Worm (Caenorhabditis elegans) whole organism, L4 larva: ENCODE results near the gene metl-9.

Source experiments
- ceh-44 ChIP-seq: fragments of 200-800 bp; sonication (Bioruptor generic); IDR thresholded peaks from 2 replicates; pipeline ENCODE4 v1.3.6; 2022; ENCODE audit warnings: missing genetic modification reagents, missing genetic modification characterization, missing compliant biosample characterization
- cey-2 ChIP-seq: sonication (generic microtip); optimal IDR thresholded peaks from 3 replicates; lab custom pipeline; 2017; ENCODE audit warnings: missing genetic modification characterization, mild to moderate bottlenecking, missing compliant biosample characterization, antibody characterized with exemption, borderline replicate concordance; ENCODE audit not compliant: insufficient read depth
- hlh-30 ChIP-seq: sonication (generic microtip); optimal IDR thresholded peaks from 2 replicates; lab custom pipeline; 2017; ENCODE audit warnings: antibody characterized with exemption, mild to moderate bottlenecking, missing genetic modification characterization, missing compliant biosample characterization; ENCODE audit not compliant: insufficient read depth
- lin-15B ChIP-seq: fragments of 150-350 bp; sonication (generic microtip); optimal IDR thresholded peaks from 3 replicates; lab custom pipeline; 2014; ENCODE audit warnings: missing biosample characterization, missing genetic modification characterization
- mdl-1 ChIP-seq, 2 experiments: fragments of 150-350 bp in 1 of 2; sonication (generic microtip) in 1 of 2; optimal IDR thresholded peaks; 2 replicates each; lab custom pipeline; 2014 to 2017; ENCODE audit warnings: missing biosample characterization in 2 of 2, missing genetic modification characterization in 2 of 2
- mep-1 ChIP-seq: fragments of 150-350 bp; sonication (generic microtip); optimal IDR thresholded peaks from 3 replicates; lab custom pipeline; 2014; ENCODE audit warnings: missing biosample characterization, missing genetic modification characterization
- unc-130 ChIP-seq: sonication (generic microtip); optimal IDR thresholded peaks from 2 replicates; lab custom pipeline; 2016; ENCODE audit warnings: missing genetic modification reagents, missing genetic modification characterization, missing compliant biosample characterization

ce11 chrX:5193402-5193801 lies 14.5 kb upstream of the metl-9 start:
- TF ChIP-seq cey-2 (tag; lab: Kevin White, UChicago) (no peak), mdl-1 (tag; optimal IDR thresholded peaks at IDR 0.05; lab: Kevin White, UChicago) (no peak), hlh-30 (tag; lab: Kevin White, UChicago) (no peak), ceh-44 (GFP tag; lab: Robert Waterston, UW) (no peak), mep-1 (no peak), lin-15B (tag; lab: Kevin White, UChicago) (no peak), unc-130 (no peak)
